Fruit fly (Drosophila melanogaster): ENCODE measurements around the gene PolE1.
A peak's percentile ranks its signal among the peaks of the same experiment; 100 is the strongest.

Gene PolE1

dm6 chr3R:23347432-23348305 is at the start of gene PolE1 (continued):
- TF ChIP-seq CG1603 (tag; optimal IDR thresholded peaks at IDR 0.05) (peak; percentile 27), bsh (GFP tag; optimal IDR thresholded peaks at IDR 0.05) (no peak), CG1529 (GFP tag; optimal IDR thresholded peaks at IDR 0.05) (no peak), gro (GFP tag; optimal IDR thresholded peaks at IDR 0.05) (peak; percentile 21), Opbp (GFP tag; IDR thresholded peaks at IDR 0.05; ENCODE audit: partially characterized antibody) (peak; percentile 48; the same call in 1 of the 3 replicates), CG2120 (GFP tag; optimal IDR thresholded peaks at IDR 0.05) (peak; percentile 40), CG17186 (GFP tag; optimal IDR thresholded peaks at IDR 0.05) (peak; percentile 12), CG3407 (GFP tag; optimal IDR thresholded peaks at IDR 0.05) (no peak), E2f2 (GFP tag; IDR thresholded peaks at IDR 0.05) (peak; percentile 99), H2.0 (GFP tag; IDR thresholded peaks at IDR 0.05) (no peak), lilli (GFP tag; optimal IDR thresholded peaks at IDR 0.05) (peak; percentile 23), ham (GFP tag; IDR thresholded peaks at IDR 0.05) (no peak), Bteb2 (GFP tag; optimal IDR thresholded peaks at IDR 0.05) (no peak), chn (GFP tag; optimal IDR thresholded peaks at IDR 0.05) (no peak), Hr3 (GFP tag; optimal IDR thresholded peaks at IDR 0.05) (no peak), tup (GFP tag; optimal IDR thresholded peaks at IDR 0.05) (no peak), tin (GFP tag; optimal IDR thresholded peaks at IDR 0.05) (peak; percentile 16), Asciz (GFP tag; optimal IDR thresholded peaks at IDR 0.05) (peak; percentile 3), CG3847 (GFP tag; IDR thresholded peaks at IDR 0.05) (peak; percentile 44), HLH4C (GFP tag; IDR thresholded peaks at IDR 0.05; ENCODE audit: partially characterized antibody) (peak; percentile 33; the same call in 1 of the 3 replicates), ttk (GFP tag; IDR thresholded peaks at IDR 0.05) (0 out of 2 replicates have a peak, but pooled peaks have one; percentile 22), CG17385 (GFP tag; optimal IDR thresholded peaks at IDR 0.05) (no peak), CG1792 (GFP tag; optimal IDR thresholded peaks at IDR 0.05) (no peak), pb (GFP tag; optimal IDR thresholded peaks at IDR 0.05) (no peak), CG6813 (GFP tag; optimal IDR thresholded peaks at IDR 0.05) (no peak), Trl (optimal IDR thresholded peaks at IDR 0.05) (peak; percentile 25 to 91), Trl (GFP tag; optimal IDR thresholded peaks at IDR 0.05) (no peak), Fer1 (GFP tag; optimal IDR thresholded peaks at IDR 0.05) (peak; percentile 24), Rfx (GFP tag; IDR thresholded peaks at IDR 0.05) (peak; percentile 38; the same call in 1 of the 2 replicates), sens (GFP tag) (peak; percentile 80), Xbp1 (GFP tag; optimal IDR thresholded peaks at IDR 0.05) (peak; percentile 13), rib (GFP tag; IDR thresholded peaks at IDR 0.05) (peak; percentile 73), chinmo (GFP tag; IDR thresholded peaks at IDR 0.05; ENCODE audit: partially characterized antibody) (0 out of 4 replicates have a peak, but pooled peaks have one; percentile 30), otp (GFP tag; IDR thresholded peaks at IDR 0.05) (peak; percentile 21; the same call in 1 of the 3 replicates), disco-r (GFP tag; optimal IDR thresholded peaks at IDR 0.05) (no peak), pan (optimal IDR thresholded peaks at IDR 0.05) (no peak), pan (GFP tag; optimal IDR thresholded peaks at IDR 0.05 in 1 of 2, IDR thresholded peaks at IDR 0.05 in 1 of 2) (peak in 1 of 2 experiments; percentile 11), CTCF (GFP tag; optimal IDR thresholded peaks at IDR 0.05) (peak; percentile 17), CG18599 (GFP tag; optimal IDR thresholded peaks at IDR 0.05) (no peak), Ets97D (GFP tag; optimal IDR thresholded peaks at IDR 0.05) (peak; percentile 52), slbo (GFP tag; IDR thresholded peaks at IDR 0.05) (no peak), caup (GFP tag; optimal IDR thresholded peaks at IDR 0.05; ENCODE audit: severe bottlenecking) (peak; percentile 15), pzg (GFP tag; optimal IDR thresholded peaks at IDR 0.05) (peak; percentile 70), B-H1 (GFP tag; IDR thresholded peaks at IDR 0.05) (no peak), CG2202 (tag; optimal IDR thresholded peaks at IDR 0.05) (no peak), sug (tag; optimal IDR thresholded peaks at IDR 0.05) (peak; percentile 15), cad (GFP tag; optimal IDR thresholded peaks at IDR 0.05) (no peak), toy (GFP tag; IDR thresholded peaks at IDR 0.05) (no peak), CG2712 (tag; optimal IDR thresholded peaks at IDR 0.05) (peak; percentile 35), hth (optimal IDR thresholded peaks at IDR 0.05) (no peak)
